Fruit fly (Drosophila melanogaster): ENCODE results near the gene mys.

mys gene

dm6 chrX:8061392-8062179 is at the start of gene mys (continued):
- TF ChIP-seq kni (GFP tag; optimal IDR thresholded peaks at IDR 0.05) (peak; percentile 43), Sin3A (optimal IDR thresholded peaks at IDR 0.05) (peak; percentile 84), Atf3 (GFP tag; optimal IDR thresholded peaks at IDR 0.05) (peak; percentile 43), CG17568 (GFP tag; optimal IDR thresholded peaks at IDR 0.05) (peak; percentile 21), CG4820 (GFP tag; optimal IDR thresholded peaks at IDR 0.05) (peak; percentile 46), CG17385 (GFP tag; optimal IDR thresholded peaks at IDR 0.05) (peak; percentile 4), gem (tag; optimal IDR thresholded peaks at IDR 0.05) (peak; percentile 38), CG6654 (GFP tag; optimal IDR thresholded peaks at IDR 0.05) (no peak), btn (GFP tag; optimal IDR thresholded peaks at IDR 0.05) (peak; percentile 35), dysf (GFP tag; IDR thresholded peaks at IDR 0.05) (peak; percentile 53; the same call in 2 of the 3 replicates), Hr78 (GFP tag; optimal IDR thresholded peaks at IDR 0.05) (no peak), CG18764 (GFP tag; optimal IDR thresholded peaks at IDR 0.05) (peak; percentile 57), CG8089 (GFP tag; optimal IDR thresholded peaks at IDR 0.05) (peak; percentile 48), knrl (GFP tag; IDR thresholded peaks at IDR 0.05; ENCODE audit: partially characterized antibody) (peak; percentile 93), sima (GFP tag; optimal IDR thresholded peaks at IDR 0.05) (no peak), ssp (GFP tag; IDR thresholded peaks at IDR 0.05) (peak; percentile 32; the same call in 1 of the 2 replicates), CG12942 (GFP tag; optimal IDR thresholded peaks at IDR 0.05) (peak; percentile 60), sob (GFP tag; IDR thresholded peaks at IDR 0.05) (peak; percentile 83), CG6765 (GFP tag; optimal IDR thresholded peaks at IDR 0.05) (peak; percentile 69), Usf (GFP tag; optimal IDR thresholded peaks at IDR 0.05) (no peak), Ravus (GFP tag; IDR thresholded peaks at IDR 0.05) (no peak), NFAT (GFP tag; IDR thresholded peaks at IDR 0.05) (peak; percentile 85), esg (GFP tag; conservative IDR thresholded peaks at IDR 0.05) (no peak), CG18011 (GFP tag; optimal IDR thresholded peaks at IDR 0.05) (peak; percentile 42), bigmax (GFP tag; optimal IDR thresholded peaks at IDR 0.05) (no peak), Med (GFP tag) (peak; percentile 98), sens (GFP tag) (peak; percentile 86), crp (GFP tag; optimal IDR thresholded peaks at IDR 0.05) (peak in 1 of 2 experiments; percentile 53), ems (GFP tag; optimal IDR thresholded peaks at IDR 0.05) (peak; percentile 71), slp2 (GFP tag; optimal IDR thresholded peaks at IDR 0.05) (peak; percentile 8), sna (GFP tag; IDR thresholded peaks at IDR 0.05; ENCODE audit: partially characterized antibody) (peak; percentile 89), peb (GFP tag; IDR thresholded peaks at IDR 0.05) (no peak), gce (GFP tag; IDR thresholded peaks at IDR 0.05) (no peak), Dref (GFP tag; IDR thresholded peaks at IDR 0.05) (peak; percentile 95), Tbp (GFP tag; optimal IDR thresholded peaks at IDR 0.05) (no peak), CG13287 (GFP tag; IDR thresholded peaks at IDR 0.05; ENCODE audit: partially characterized antibody) (peak; percentile 97), CG17829 (tag; optimal IDR thresholded peaks at IDR 0.05) (peak; percentile 49), br (optimal IDR thresholded peaks at IDR 0.05) (no peak), nom (GFP tag; optimal IDR thresholded peaks at IDR 0.05) (peak; percentile 63), CG6791 (GFP tag; IDR thresholded peaks at IDR 0.05; ENCODE audit: partially characterized antibody) (peak; percentile 93), CG31224 (GFP tag; IDR thresholded peaks at IDR 0.05) (peak; percentile 24; the same call in 1 of the 2 replicates), CG7987 (GFP tag; optimal IDR thresholded peaks at IDR 0.05) (peak; percentile 77), Dp (GFP tag; optimal IDR thresholded peaks at IDR 0.05) (peak; percentile 64), Myb (GFP tag; optimal IDR thresholded peaks at IDR 0.05) (peak; percentile 81), Sox100B (GFP tag; optimal IDR thresholded peaks at IDR 0.05) (no peak), HLH54F (GFP tag; optimal IDR thresholded peaks at IDR 0.05) (peak; percentile 84), HLH4C (GFP tag; IDR thresholded peaks at IDR 0.05; ENCODE audit: partially characterized antibody) (peak; percentile 91), nmo (GFP tag; optimal IDR thresholded peaks at IDR 0.05) (peak; percentile 63), gro (GFP tag; optimal IDR thresholded peaks at IDR 0.05) (peak; percentile 88)
